Worm (Caenorhabditis elegans): ENCODE measurements around the gene Y49E10.18.

DNA sequence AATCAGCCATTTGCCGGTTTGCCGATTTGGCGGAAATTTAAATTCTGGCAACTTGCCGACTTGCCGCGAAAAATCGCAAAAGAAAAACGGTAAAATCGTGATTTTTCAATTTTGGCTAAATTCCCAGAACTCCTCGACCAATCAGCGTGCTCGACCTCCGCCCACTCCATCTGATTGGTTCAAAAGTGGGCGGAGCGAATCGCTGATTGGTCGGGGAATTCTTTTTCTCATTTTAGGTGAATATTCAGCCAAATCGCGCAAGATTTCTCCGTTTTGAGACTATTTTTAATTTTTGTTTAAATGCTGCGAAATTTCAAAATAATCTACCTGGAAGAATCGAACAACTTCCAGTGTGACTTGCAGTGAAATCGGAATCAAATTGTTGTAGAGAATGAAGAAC is 31.4 kb downstream of the Y49E10.18 start:
- TF ChIP-seq flt-1 (GFP tag; IDR thresholded peaks at IDR 0.05) (no peak), cog-1 (tag; optimal IDR thresholded peaks at IDR 0.05) (no peak), ztf-23 (GFP tag; IDR thresholded peaks at IDR 0.05) (0 out of 2 replicates have a peak, but pooled peaks have one; percentile 24), tab-1 (GFP tag; IDR thresholded peaks at IDR 0.05) (no peak), klf-2 (GFP tag; conservative IDR thresholded peaks at IDR 0.05) (no peak), ztf-29 (GFP tag; IDR thresholded peaks at IDR 0.05) (no peak), med-1 (GFP tag; optimal IDR thresholded peaks at IDR 0.05; ENCODE audit: insufficient read depth) (no peak), ref-1 (GFP tag; conservative IDR thresholded peaks at IDR 0.05) (no peak)
